Fruit fly (Drosophila melanogaster) Kc167 (cell line): Measurements from ENCODE around the gene atms.

Experiments
- Sin3A ChIP-seq: fragments of >200 bp; optimal IDR thresholded peaks from 2 replicates; lab custom pipeline; 2018; ENCODE audit warnings: missing external identifiers
- h ChIP-seq: fragments of >200 bp; optimal IDR thresholded peaks from 3 replicates; lab custom pipeline; 2018; ENCODE audit warnings: missing external identifiers
- insv ChIP-seq: fragments of >200 bp; optimal IDR thresholded peaks from 3 replicates; lab custom pipeline; 2018; ENCODE audit warnings: missing external identifiers
- psq ChIP-seq: fragments of >200 bp; optimal IDR thresholded peaks from 2 replicates; lab custom pipeline; 2017; ENCODE audit warnings: missing external identifiers
- ttk ChIP-seq: sonication (Bioruptor generic); optimal IDR thresholded peaks from 2 replicates; lab custom pipeline; 2017; ENCODE audit warnings: missing external identifiers

DNA sequence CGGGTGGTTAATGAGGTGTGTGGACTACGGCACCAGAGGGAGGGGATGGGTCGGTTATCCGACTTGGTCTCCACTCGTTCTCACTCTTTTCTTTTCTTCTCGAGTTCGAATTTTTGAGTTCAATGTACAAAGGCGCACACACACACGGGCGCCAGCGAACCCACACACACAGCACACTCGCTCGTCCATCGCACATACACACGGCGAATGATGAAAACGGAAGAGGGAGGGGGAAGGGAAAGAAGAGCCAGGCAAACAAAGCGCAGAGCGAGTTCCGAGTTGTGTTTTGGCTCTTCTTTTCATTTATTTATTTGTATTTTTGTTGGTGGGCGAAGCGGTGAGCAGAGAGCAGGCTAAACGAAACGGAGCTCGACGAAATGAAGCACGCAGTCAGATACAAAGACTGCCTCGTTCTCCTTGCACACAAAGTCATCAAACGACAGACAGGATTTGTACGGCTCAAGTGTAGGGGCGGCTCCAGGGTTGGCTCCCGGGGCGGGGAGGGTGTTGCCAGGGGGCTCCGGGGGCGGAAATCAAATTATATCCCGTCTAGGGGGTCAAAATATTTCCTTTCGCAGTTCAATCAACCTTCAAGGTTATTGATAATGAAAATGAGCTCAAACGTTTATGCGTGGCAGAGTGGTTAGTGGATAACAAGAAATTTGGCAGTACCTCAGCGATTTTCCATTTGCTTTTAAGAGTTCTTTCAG, 60.3 kb downstream of the atms start:
- TF ChIP-seq psq (lab: Kevin White, UChicago), result no peak
- no peak for TF ChIP-seq h (lab: Kevin White, UChicago)
- TF ChIP-seq Sin3A, result no peak
- TF ChIP-seq ttk (lab: Kevin White, UChicago), result no peak
- no peak for TF ChIP-seq insv (lab: Kevin White, UChicago)
